Fruit fly (Drosophila melanogaster): ENCODE measurements around the gene Cpr72Eb.

Cpr72Eb gene

DNA sequence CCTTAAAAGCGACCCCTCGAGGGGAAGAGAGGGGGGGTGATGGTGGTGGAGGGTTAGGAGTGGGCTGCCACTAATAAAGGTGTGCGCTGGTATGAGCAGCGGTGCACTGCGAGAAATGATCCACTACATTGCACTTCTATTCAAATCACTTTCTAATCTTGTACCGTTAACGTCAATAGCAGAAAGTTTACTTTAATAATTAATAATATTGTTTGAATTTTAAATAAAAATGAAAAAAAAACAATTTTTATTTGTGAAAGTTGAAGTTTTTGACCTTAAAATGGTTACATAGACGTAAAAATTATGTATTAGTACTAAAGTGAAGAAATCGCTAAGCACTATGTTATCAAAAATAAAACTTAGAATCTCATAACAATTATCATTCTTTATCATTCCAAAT lies 28.2 kb downstream of the Cpr72Eb start (continued):
- no peak for TF ChIP-seq Aef1 (GFP tag; IDR thresholded peaks at IDR 0.05)
- no peak for TF ChIP-seq Hmx (GFP tag; optimal IDR thresholded peaks at IDR 0.05)
- no peak for TF ChIP-seq Dek (tag; optimal IDR thresholded peaks at IDR 0.05)
- no peak for TF ChIP-seq ftz-f1 (GFP tag; optimal IDR thresholded peaks at IDR 0.05)
- TF ChIP-seq gcm2 (GFP tag; optimal IDR thresholded peaks at IDR 0.05): no peak
- no peak for TF ChIP-seq CG14050 (GFP tag; IDR thresholded peaks at IDR 0.05)
- TF ChIP-seq CG9609 (GFP tag; optimal IDR thresholded peaks at IDR 0.05): no peak
- no peak for TF ChIP-seq Dp (GFP tag; optimal IDR thresholded peaks at IDR 0.05)
- TF ChIP-seq CG16815 (GFP tag; optimal IDR thresholded peaks at IDR 0.05): no peak
- no peak for TF ChIP-seq cato (GFP tag; optimal IDR thresholded peaks at IDR 0.05; ENCODE audit: borderline replicate concordance)
- no peak for TF ChIP-seq ase (GFP tag; IDR thresholded peaks at IDR 0.05)
- no peak for TF ChIP-seq sc (optimal IDR thresholded peaks at IDR 0.05)
- no peak for TF ChIP-seq sc (GFP tag; optimal IDR thresholded peaks at IDR 0.05)
- no peak for TF ChIP-seq lilli (GFP tag; optimal IDR thresholded peaks at IDR 0.05)
- no peak for TF ChIP-seq Ets97D (GFP tag; optimal IDR thresholded peaks at IDR 0.05)
- TF ChIP-seq CG3726 (GFP tag; IDR thresholded peaks at IDR 0.05): no peak
- TF ChIP-seq CG11504 (tag; optimal IDR thresholded peaks at IDR 0.05): peak; percentile 60
- TF ChIP-seq D19A (tag; optimal IDR thresholded peaks at IDR 0.05): no peak
- TF ChIP-seq wdn (GFP tag; IDR thresholded peaks at IDR 0.05): no peak
- no peak for TF ChIP-seq kay (GFP tag; optimal IDR thresholded peaks at IDR 0.05)
- no peak for TF ChIP-seq pros (GFP tag; optimal IDR thresholded peaks at IDR 0.05)
- TF ChIP-seq Dip3 (GFP tag; optimal IDR thresholded peaks at IDR 0.05): no peak
- peak; percentile 13 for TF ChIP-seq CG17385 (GFP tag; optimal IDR thresholded peaks at IDR 0.05)
- TF ChIP-seq tna (GFP tag; IDR thresholded peaks at IDR 0.05; ENCODE audit: partially characterized antibody): no peak
- TF ChIP-seq sd (tag; optimal IDR thresholded peaks at IDR 0.05): no peak
- no peak for TF ChIP-seq YL-1 (GFP tag; optimal IDR thresholded peaks at IDR 0.05)
- no peak for TF ChIP-seq crc (GFP tag; optimal IDR thresholded peaks at IDR 0.05)
- TF ChIP-seq TFAM (GFP tag; optimal IDR thresholded peaks at IDR 0.05): no peak
- no peak for TF ChIP-seq CG17359 (tag; optimal IDR thresholded peaks at IDR 0.05)
- TF ChIP-seq Vsx1 (GFP tag; optimal IDR thresholded peaks at IDR 0.05): no peak
- TF ChIP-seq ara (GFP tag; IDR thresholded peaks at IDR 0.05): no peak
- TF ChIP-seq pita (GFP tag; optimal IDR thresholded peaks at IDR 0.05): no peak
- TF ChIP-seq Tbp (GFP tag; optimal IDR thresholded peaks at IDR 0.05): no peak
- TF ChIP-seq CG8388 (GFP tag; optimal IDR thresholded peaks at IDR 0.05): no peak
- TF ChIP-seq Doc2 (GFP tag; IDR thresholded peaks at IDR 0.05): no peak
- TF ChIP-seq CG7987 (GFP tag; optimal IDR thresholded peaks at IDR 0.05): no peak
- TF ChIP-seq ham (GFP tag; IDR thresholded peaks at IDR 0.05): no peak
- no peak for TF ChIP-seq Ravus (GFP tag; IDR thresholded peaks at IDR 0.05)
- TF ChIP-seq fd102C (GFP tag; optimal IDR thresholded peaks at IDR 0.05): no peak
- TF ChIP-seq CG13624 (GFP tag; optimal IDR thresholded peaks at IDR 0.05): no peak
- no peak for TF ChIP-seq CG13775 (GFP tag; optimal IDR thresholded peaks at IDR 0.05)
- TF ChIP-seq corto (GFP tag; optimal IDR thresholded peaks at IDR 0.05): no peak
- TF ChIP-seq Ptx1 (GFP tag; IDR thresholded peaks at IDR 0.05): 0 out of 2 replicates have a peak, but pooled peaks have one; percentile 22
- no peak for TF ChIP-seq gro (GFP tag; optimal IDR thresholded peaks at IDR 0.05)

DNA sequence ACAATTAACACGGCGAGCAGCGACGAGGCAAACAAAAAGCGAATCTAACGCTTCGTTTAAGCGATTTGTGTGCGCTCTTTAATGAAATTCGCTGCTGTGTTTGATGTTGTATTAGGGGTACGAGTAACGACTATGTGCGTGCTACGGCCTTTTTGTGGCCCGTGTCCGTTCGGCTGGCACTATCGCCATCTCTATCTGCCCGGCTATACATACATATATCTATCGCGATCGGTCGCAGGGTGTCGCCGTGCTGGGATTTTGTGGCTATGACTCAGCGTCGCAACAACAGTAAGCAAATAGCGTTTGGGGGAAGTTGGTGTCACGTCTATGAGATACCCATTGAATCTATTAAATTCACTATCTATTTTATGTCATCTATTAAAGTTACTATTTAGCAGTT lies 29.0 kb downstream of the Cpr72Eb start:
- TF ChIP-seq CG15514 (GFP tag; optimal IDR thresholded peaks at IDR 0.05) (no peak), CG10366 (GFP tag; IDR thresholded peaks at IDR 0.05) (no peak), Xbp1 (GFP tag; optimal IDR thresholded peaks at IDR 0.05) (no peak), CG8765 (GFP tag; IDR thresholded peaks at IDR 0.05) (no peak), CG12299 (tag; optimal IDR thresholded peaks at IDR 0.05) (no peak), CG4424 (GFP tag; optimal IDR thresholded peaks at IDR 0.05) (no peak), pho (GFP tag; optimal IDR thresholded peaks at IDR 0.05) (no peak), CG15011 (GFP tag; optimal IDR thresholded peaks at IDR 0.05) (no peak), chinmo (GFP tag; IDR thresholded peaks at IDR 0.05; ENCODE audit: partially characterized antibody) (no peak), CG10321 (GFP tag; IDR thresholded peaks at IDR 0.05) (peak; percentile 64; the same call in 1 of the 2 replicates), Deaf1 (tag; optimal IDR thresholded peaks at IDR 0.05) (peak; percentile 66), Fer1 (GFP tag; optimal IDR thresholded peaks at IDR 0.05) (no peak)
